Worm (Caenorhabditis elegans) whole organism, midembryonic: ENCODE results near the gene F38A6.4.
A peak's percentile ranks its signal among the peaks of the same experiment; 100 is the strongest.

ENCODE experiments used
- cog-1 ChIP-seq: sonication (generic microtip); optimal IDR thresholded peaks from 2 replicates; lab custom pipeline; 2016; ENCODE audit warnings: missing genetic modification characterization, missing compliant biosample characterization
- flt-1 ChIP-seq: fragments of 200-800 bp; sonication (Bioruptor generic); IDR thresholded peaks from 2 replicates; pipeline ENCODE4 v1.3.6; 2022; ENCODE audit warnings: missing genetic modification characterization, missing compliant biosample characterization
- klf-2 ChIP-seq: fragments of 200-800 bp; sonication (Bioruptor generic); conservative IDR thresholded peaks from 2 replicates; pipeline ENCODE4 v1.3.6; 2022; ENCODE audit warnings: missing genetic modification reagents, missing genetic modification characterization, missing compliant biosample characterization
- med-1 ChIP-seq: sonication (generic microtip); optimal IDR thresholded peaks from 2 replicates; lab custom pipeline; 2017; ENCODE audit warnings: missing genetic modification characterization, mild to moderate bottlenecking, missing compliant biosample characterization, antibody characterized with exemption, missing genetic modification reagents; ENCODE audit not compliant: insufficient read depth
- ref-1 ChIP-seq: fragments of 200-800 bp; sonication (Bioruptor generic); conservative IDR thresholded peaks from 2 replicates; pipeline ENCODE4 v1.3.6; 2022; ENCODE audit warnings: missing genetic modification reagents, missing genetic modification characterization, missing compliant biosample characterization
- ztf-29 ChIP-seq: fragments of 200-800 bp; sonication (Bioruptor generic); IDR thresholded peaks from 2 replicates; pipeline ENCODE4 v1.3.6; 2022; ENCODE audit warnings: missing genetic modification reagents, missing genetic modification characterization, missing compliant biosample characterization

Gene F38A6.4

DNA sequence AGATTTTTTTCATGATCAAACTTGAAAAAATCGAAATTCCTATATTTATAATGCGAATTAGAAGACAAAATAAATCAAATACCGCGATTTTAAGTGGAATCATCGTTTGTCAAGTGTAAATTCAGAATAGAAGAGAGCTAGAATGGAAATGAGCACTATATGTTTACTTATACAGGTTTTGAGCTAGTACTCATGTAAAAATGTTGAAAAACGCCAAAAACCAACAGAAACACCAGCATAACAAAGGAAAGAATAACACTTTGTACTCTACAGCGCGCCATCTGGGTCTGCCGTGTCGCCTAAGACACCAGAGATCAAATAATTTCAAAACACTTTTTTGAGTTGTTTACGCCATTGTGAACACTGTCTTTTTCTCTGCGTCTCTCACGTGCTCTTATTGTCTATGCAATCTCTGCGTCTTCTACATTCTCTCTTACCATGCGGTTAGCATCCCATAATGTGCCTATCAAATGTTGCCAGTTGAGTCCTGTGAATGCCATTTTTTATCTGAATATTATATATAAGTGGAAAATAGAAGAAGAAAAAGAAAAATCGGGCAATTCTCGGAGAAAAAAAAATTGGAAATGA lies 46.3 kb downstream of the F38A6.4 start, which contains the start of gene ipla-3:
Gene ipla-3 (minus strand): TSS at position 510 of the 588 bp plus-strand sequence.
- TF ChIP-seq cog-1: peak; percentile 54
- no peak for TF ChIP-seq flt-1 (GFP tag; lab: Robert Waterston, UW)

- TF ChIP-seq ref-1 (GFP tag; lab: Robert Waterston, UW) (no peak), flt-1 (GFP tag; lab: Robert Waterston, UW) (no peak), ztf-29 (GFP tag; lab: Robert Waterston, UW) (no peak), klf-2 (GFP tag; lab: Robert Waterston, UW) (no peak), med-1 (GFP tag; lab: Kevin White, UChicago) (no peak)
These were observed 47.7 kb downstream of the F38A6.4 start for ce11 chrV:20727458-20727857.
